Worm (Caenorhabditis elegans): ENCODE results near the gene cdk-11.2.

Gene cdk-11.2

DNA sequence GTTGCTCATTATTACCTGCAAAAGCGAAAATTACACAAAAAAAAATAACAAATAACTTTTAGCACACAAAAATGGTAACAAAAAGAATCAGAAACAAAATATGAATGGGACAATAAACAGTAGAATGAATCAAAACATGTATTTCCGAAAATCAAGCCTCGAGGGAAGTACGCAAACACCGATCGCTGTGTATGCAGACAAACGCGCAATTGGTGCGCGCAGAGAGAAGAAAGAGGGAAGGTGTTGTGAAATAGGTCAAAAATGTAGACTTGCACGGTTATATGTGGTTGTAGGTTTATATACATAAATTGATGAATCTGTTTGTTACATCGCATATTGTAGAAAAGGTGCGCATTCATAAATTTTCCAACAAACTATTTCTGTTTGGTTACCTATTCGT lies at the start of gene cdk-11.2:
Gene cdk-11.2, minus strand, starts transcription at position 23 of the 400 bp plus-strand sequence.
- TF ChIP-seq flh-1 (GFP tag; optimal IDR thresholded peaks at IDR 0.05) (no peak), lin-13 (tag; optimal IDR thresholded peaks at IDR 0.05) (peak; percentile 51), sptf-1 (tag; optimal IDR thresholded peaks at IDR 0.05) (no peak), ham-2 (GFP tag; optimal IDR thresholded peaks at IDR 0.05) (no peak), ces-1 (GFP tag; optimal IDR thresholded peaks at IDR 0.05) (peak; percentile 21), drap-1 (GFP tag; optimal IDR thresholded peaks at IDR 0.05) (no peak), ceh-83 (GFP tag; optimal IDR thresholded peaks at IDR 0.05) (no peak), ceh-43 (GFP tag; optimal IDR thresholded peaks at IDR 0.05) (no peak), pha-4 (tag; optimal IDR thresholded peaks at IDR 0.05) (peak; percentile 28), mab-5 (tag; optimal IDR thresholded peaks at IDR 0.05) (no peak), blmp-1 (tag; optimal IDR thresholded peaks at IDR 0.05) (no peak), ztf-11 (tag; optimal IDR thresholded peaks at IDR 0.05) (no peak), zip-8 (tag; optimal IDR thresholded peaks at IDR 0.05) (no peak), nhr-237 (tag; optimal IDR thresholded peaks at IDR 0.05) (peak; percentile 31), nhr-2 (tag; optimal IDR thresholded peaks at IDR 0.05) (no peak), lsy-2 (tag; optimal IDR thresholded peaks at IDR 0.05) (peak; percentile 33), ceh-39 (tag; optimal IDR thresholded peaks at IDR 0.05) (peak; percentile 40), mep-1 (tag; optimal IDR thresholded peaks at IDR 0.05) (peak; percentile 63), tbx-8 (GFP tag; optimal IDR thresholded peaks at IDR 0.05) (no peak), hlh-1 (tag; optimal IDR thresholded peaks at IDR 0.05) (no peak), elt-3 (tag; optimal IDR thresholded peaks at IDR 0.05) (no peak), unc-120 (tag; optimal IDR thresholded peaks at IDR 0.05; ENCODE audit: poor library complexity, severe bottlenecking) (peak; percentile 21), cnd-1 (tag; optimal IDR thresholded peaks at IDR 0.05) (peak; percentile 13)

DNA sequence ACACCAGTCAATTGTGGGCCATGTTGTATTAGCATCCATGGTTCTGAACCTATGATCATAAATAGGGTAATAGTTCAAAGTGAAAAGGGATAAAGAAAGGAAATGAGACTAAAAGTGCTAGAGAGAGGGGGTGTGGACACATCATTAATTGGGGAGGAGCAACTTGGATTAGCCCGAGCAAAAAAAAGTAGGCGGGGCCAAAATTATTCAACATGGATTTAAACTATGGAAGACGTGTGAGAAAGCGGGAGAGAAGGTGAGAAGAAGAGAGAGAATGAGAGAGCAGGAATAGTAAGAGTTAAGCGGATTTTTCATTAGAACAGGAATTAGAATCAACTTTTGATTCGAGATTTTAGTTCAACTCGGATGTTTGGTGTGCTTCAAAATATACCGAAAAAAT lies 44.0 kb upstream of the cdk-11.2 start, which contains the start of gene C39B10.1:
Gene C39B10.1, minus strand, starts transcription at position 101 of the 400 bp plus-strand sequence.
- TF ChIP-seq pha-4 (tag; optimal IDR thresholded peaks at IDR 0.05) (no peak), tbx-8 (GFP tag; optimal IDR thresholded peaks at IDR 0.05) (no peak), drap-1 (GFP tag; optimal IDR thresholded peaks at IDR 0.05) (no peak), mab-5 (tag; optimal IDR thresholded peaks at IDR 0.05) (no peak), flh-1 (GFP tag; optimal IDR thresholded peaks at IDR 0.05) (no peak), lin-13 (tag; optimal IDR thresholded peaks at IDR 0.05) (no peak), elt-3 (tag; optimal IDR thresholded peaks at IDR 0.05) (no peak), unc-62 (GFP tag; optimal IDR thresholded peaks at IDR 0.05) (no peak), lsy-2 (tag; optimal IDR thresholded peaks at IDR 0.05) (no peak), ceh-83 (GFP tag; optimal IDR thresholded peaks at IDR 0.05) (no peak), ztf-11 (tag; optimal IDR thresholded peaks at IDR 0.05) (no peak), zip-8 (tag; optimal IDR thresholded peaks at IDR 0.05) (no peak), nhr-28 (tag; optimal IDR thresholded peaks at IDR 0.05) (no peak), ces-1 (GFP tag; optimal IDR thresholded peaks at IDR 0.05) (no peak), ham-2 (GFP tag; optimal IDR thresholded peaks at IDR 0.05) (no peak), nhr-12 (tag; optimal IDR thresholded peaks at IDR 0.05) (no peak), blmp-1 (tag; optimal IDR thresholded peaks at IDR 0.05) (no peak), M03D4.4 (tag; optimal IDR thresholded peaks at IDR 0.05) (no peak)

DNA sequence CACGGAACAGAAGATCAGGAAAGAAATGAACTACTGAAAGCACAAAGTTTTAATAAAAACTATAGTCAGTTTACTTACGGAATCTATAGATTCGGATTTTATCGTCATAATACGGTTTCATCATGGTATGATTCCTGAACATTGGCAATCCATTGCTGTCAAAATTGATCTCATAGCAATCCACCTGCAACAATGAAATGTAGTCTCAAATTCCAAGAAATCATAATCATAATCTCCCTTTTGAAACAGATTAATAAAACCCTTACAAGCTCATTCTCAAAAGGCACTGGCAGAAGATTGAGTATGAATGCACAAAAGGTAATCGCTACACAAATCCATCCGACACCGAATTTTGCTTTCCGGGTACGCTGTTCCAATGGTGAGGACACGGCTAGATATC lies 42.8 kb upstream of the cdk-11.2 start:
- TF ChIP-seq nhr-237 (tag; optimal IDR thresholded peaks at IDR 0.05) (no peak), unc-120 (tag; optimal IDR thresholded peaks at IDR 0.05; ENCODE audit: poor library complexity, severe bottlenecking) (no peak), drap-1 (GFP tag; optimal IDR thresholded peaks at IDR 0.05) (no peak), bed-3 (GFP tag; optimal IDR thresholded peaks at IDR 0.05) (no peak), mab-5 (tag; optimal IDR thresholded peaks at IDR 0.05) (no peak), ztf-11 (tag; optimal IDR thresholded peaks at IDR 0.05) (no peak), elt-3 (tag; optimal IDR thresholded peaks at IDR 0.05) (no peak), sptf-1 (tag; optimal IDR thresholded peaks at IDR 0.05) (no peak), mls-2 (tag; optimal IDR thresholded peaks at IDR 0.05) (no peak), M03D4.4 (tag; optimal IDR thresholded peaks at IDR 0.05) (no peak), tbx-8 (GFP tag; optimal IDR thresholded peaks at IDR 0.05) (no peak)

DNA sequence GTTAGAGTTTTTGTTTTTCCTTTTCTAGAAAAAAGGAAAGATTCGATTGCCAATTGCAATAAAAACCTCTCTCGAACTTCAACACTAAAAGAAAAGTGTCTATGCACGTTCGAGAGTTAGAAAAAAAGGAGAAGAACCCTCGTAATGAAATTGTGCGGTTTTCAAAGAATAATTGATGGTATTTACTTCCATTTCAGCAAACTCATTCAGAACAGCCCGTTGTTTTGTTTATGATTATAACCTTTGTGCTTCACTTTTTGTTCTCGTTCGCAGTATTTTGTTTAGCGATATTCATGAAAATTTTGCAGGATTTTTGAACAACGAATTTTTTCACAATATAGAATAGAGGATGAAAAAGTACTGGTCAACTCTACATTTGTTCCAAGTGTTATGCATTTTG lies 34.4 kb upstream of the cdk-11.2 start, which contains the start of gene lgc-41:
Gene lgc-41, plus strand, starts transcription at position 301 of the 400 bp plus-strand sequence.
- no peak for TF ChIP-seq flh-1 (GFP tag; optimal IDR thresholded peaks at IDR 0.05)
- no peak for TF ChIP-seq sem-2 (GFP tag; optimal IDR thresholded peaks at IDR 0.05)
- no peak for TF ChIP-seq nhr-2 (tag; optimal IDR thresholded peaks at IDR 0.05)
- no peak for TF ChIP-seq nhr-237 (tag; optimal IDR thresholded peaks at IDR 0.05)
- TF ChIP-seq ces-1 (GFP tag; optimal IDR thresholded peaks at IDR 0.05): no peak
- TF ChIP-seq tbx-8 (GFP tag; optimal IDR thresholded peaks at IDR 0.05): no peak
- no peak for TF ChIP-seq ztf-11 (tag; optimal IDR thresholded peaks at IDR 0.05)
- TF ChIP-seq elt-1 (tag; optimal IDR thresholded peaks at IDR 0.05; ENCODE audit: borderline replicate concordance, insufficient read depth): no peak
- no peak for TF ChIP-seq bed-3 (GFP tag; optimal IDR thresholded peaks at IDR 0.05)
- no peak for TF ChIP-seq unc-62 (GFP tag; optimal IDR thresholded peaks at IDR 0.05)
- TF ChIP-seq lin-32 (GFP tag; optimal IDR thresholded peaks at IDR 0.05): no peak
- TF ChIP-seq hlh-1 (tag; optimal IDR thresholded peaks at IDR 0.05): no peak
- TF ChIP-seq ham-2 (GFP tag; optimal IDR thresholded peaks at IDR 0.05): no peak
- TF ChIP-seq unc-39 (tag; optimal IDR thresholded peaks at IDR 0.05): no peak
- no peak for TF ChIP-seq unc-120 (tag; optimal IDR thresholded peaks at IDR 0.05; ENCODE audit: poor library complexity, severe bottlenecking)
- no peak for TF ChIP-seq ceh-43 (GFP tag; optimal IDR thresholded peaks at IDR 0.05)
- TF ChIP-seq nhr-12 (tag; optimal IDR thresholded peaks at IDR 0.05): no peak
- no peak for TF ChIP-seq blmp-1 (tag; optimal IDR thresholded peaks at IDR 0.05)

Data from whole organism, mixed stage, embryonic.